Worm (Caenorhabditis elegans): ENCODE data around the gene ZC449.5.

- no peak for TF ChIP-seq him-1 (tag; optimal IDR thresholded peaks at IDR 0.05)
- no peak for TF ChIP-seq dao-5 (tag; optimal IDR thresholded peaks at IDR 0.05)
- no peak for TF ChIP-seq W03F9.2 (tag; optimal IDR thresholded peaks at IDR 0.05)
Measured at ce11 chrX:5006972-5007371, 30.6 kb downstream of the ZC449.5 start.

All from whole organism, L4/young adult.